Worm (Caenorhabditis elegans) whole organism, L1 larva: ENCODE measurements around the gene egl-5.
A peak's percentile ranks its signal among the peaks of the same experiment; 100 is the strongest.

Experiments
- aha-1 ChIP-seq: fragments of 150-350 bp; optimal IDR thresholded peaks from 2 replicates; lab custom pipeline; 2014; ENCODE audit warnings: missing biosample characterization, missing genetic modification characterization
- ama-1 ChIP-seq: fragments of 150-350 bp; optimal IDR thresholded peaks from 2 replicates; lab custom pipeline; 2014
- blmp-1 ChIP-seq: fragments of 150-350 bp; optimal IDR thresholded peaks from 2 replicates; lab custom pipeline; 2014; ENCODE audit warnings: missing biosample characterization, missing genetic modification characterization
- ceh-63 ChIP-seq: fragments of 200-800 bp; sonication (Bioruptor generic); optimal IDR thresholded peaks from 2 replicates; lab custom pipeline; 2018; ENCODE audit warnings: mild to moderate bottlenecking, missing genetic modification characterization, missing compliant biosample characterization
- ceh-82 ChIP-seq, 3 experiments: fragments of 150-350 bp in 1 of 3; sonication (generic microtip) in 2 of 3; optimal IDR thresholded peaks; 2 replicates each; lab custom pipeline; 2014 to 2017; ENCODE audit warnings: missing biosample characterization in 3 of 3, missing genetic modification characterization in 3 of 3
- ces-1 ChIP-seq: fragments of 150-350 bp; optimal IDR thresholded peaks from 2 replicates; lab custom pipeline; 2014; ENCODE audit warnings: missing biosample characterization, missing genetic modification reagents, missing genetic modification characterization
- dpl-1 ChIP-seq, 3 experiments: fragments of 150-350 bp in 2 of 3; sonication (generic microtip) in 1 of 3; optimal IDR thresholded peaks; 2 replicates each; lab custom pipeline; 2014 to 2017; ENCODE audit warnings: missing biosample characterization in 3 of 3, missing genetic modification characterization in 3 of 3, missing genetic modification reagents in 3 of 3
- dsc-1 ChIP-seq: sonication (generic microtip); optimal IDR thresholded peaks from 2 replicates; lab custom pipeline; 2016; ENCODE audit warnings: mild to moderate bottlenecking, missing genetic modification characterization, missing compliant biosample characterization
- efl-1 ChIP-seq, 4 experiments: fragments of 150-350 bp; optimal IDR thresholded peaks in 3 of 4; peaks in 1 of 4; 1 replicate in 1 of 4; 2 replicates in 3 of 4; lab custom pipeline; 2014; ENCODE audit warnings: missing biosample characterization in 2 of 4, missing genetic modification characterization in 2 of 4, missing genetic modification reagents in 2 of 4
- efl-3 ChIP-seq: fragments of 200-800 bp; sonication (Bioruptor generic); optimal IDR thresholded peaks from 2 replicates; lab custom pipeline; 2018; ENCODE audit warnings: mild to moderate bottlenecking, missing genetic modification characterization, missing compliant biosample characterization
- egl-27 ChIP-seq, 2 experiments: fragments of 150-350 bp in 1 of 2; sonication (generic microtip); optimal IDR thresholded peaks; 3 replicates each; lab custom pipeline; 2017 to 2018; ENCODE audit warnings: missing biosample characterization in 2 of 2, missing genetic modification characterization in 2 of 2, missing genetic modification reagents in 2 of 2
- elt-2 ChIP-seq: sonication (generic microtip); optimal IDR thresholded peaks from 2 replicates; lab custom pipeline; 2016; ENCODE audit warnings: missing genetic modification characterization, mild to moderate bottlenecking, inconsistent platforms, missing compliant biosample characterization, missing genetic modification reagents
- ets-5 ChIP-seq: fragments of 200-800 bp; sonication (Bioruptor generic); IDR thresholded peaks from 2 replicates; pipeline ENCODE4 v1.3.6; 2022; ENCODE audit warnings: missing genetic modification characterization, missing compliant biosample characterization
- fkh-8 ChIP-seq: sonication (generic microtip); optimal IDR thresholded peaks from 2 replicates; lab custom pipeline; 2016; ENCODE audit warnings: mild to moderate bottlenecking, missing genetic modification characterization, missing compliant biosample characterization
- hlh-4 ChIP-seq: sonication (generic microtip); optimal IDR thresholded peaks from 2 replicates; lab custom pipeline; 2016; ENCODE audit warnings: mild to moderate bottlenecking, missing genetic modification characterization, missing compliant biosample characterization
- irx-1 ChIP-seq: sonication (generic microtip); optimal IDR thresholded peaks from 2 replicates; lab custom pipeline; 2016; ENCODE audit warnings: missing genetic modification characterization, missing compliant biosample characterization
- isw-1 ChIP-seq: fragments of 200-800 bp; sonication (Bioruptor generic); IDR thresholded peaks from 2 replicates; pipeline ENCODE4 v1.3.6; 2022; ENCODE audit warnings: missing genetic modification characterization, missing compliant biosample characterization
- lin-13 ChIP-seq: fragments of 150-350 bp; optimal IDR thresholded peaks from 2 replicates; lab custom pipeline; 2014; ENCODE audit warnings: missing biosample characterization, missing genetic modification reagents, missing genetic modification characterization
- lin-14 ChIP-seq: fragments of 200-800 bp; sonication (Bioruptor generic); optimal IDR thresholded peaks from 2 replicates; lab custom pipeline; 2018; ENCODE audit warnings: mild to moderate bottlenecking, missing genetic modification characterization, moderate library complexity, missing compliant biosample characterization
- lir-3 ChIP-seq: sonication (generic microtip); optimal IDR thresholded peaks from 2 replicates; lab custom pipeline; 2016; ENCODE audit warnings: mild to moderate bottlenecking, missing genetic modification characterization, moderate library complexity, missing compliant biosample characterization; ENCODE audit not compliant: poor library complexity
- lsy-2 ChIP-seq, 2 experiments: fragments of 150-350 bp; optimal IDR thresholded peaks; 2 replicates each; lab custom pipeline; 2014; ENCODE audit warnings: missing biosample characterization in 2 of 2, missing genetic modification characterization in 2 of 2
- mab-9 ChIP-seq: fragments of 200-800 bp; sonication (Bioruptor generic); IDR thresholded peaks from 2 replicates; pipeline ENCODE4 v1.3.6; 2022; ENCODE audit warnings: missing genetic modification reagents, missing genetic modification characterization, missing compliant biosample characterization
- mdl-1 ChIP-seq, 2 experiments: fragments of 150-350 bp; optimal IDR thresholded peaks; 2 replicates each; lab custom pipeline; 2014 to 2017; ENCODE audit warnings: missing biosample characterization in 2 of 2, missing genetic modification characterization in 2 of 2, inconsistent platforms in 1 of 2
- mef-2 ChIP-seq: fragments of 150-350 bp; optimal IDR thresholded peaks from 2 replicates; lab custom pipeline; 2014; ENCODE audit warnings: missing biosample characterization, missing genetic modification characterization
- nhr-11 ChIP-seq: fragments of 150-350 bp; optimal IDR thresholded peaks from 2 replicates; lab custom pipeline; 2014; ENCODE audit warnings: missing biosample characterization, missing genetic modification characterization
- nhr-12 ChIP-seq: sonication (generic microtip); optimal IDR thresholded peaks from 2 replicates; lab custom pipeline; 2017; ENCODE audit warnings: missing biosample characterization, missing genetic modification characterization
- nhr-237 ChIP-seq: fragments of 150-350 bp; optimal IDR thresholded peaks from 2 replicates; lab custom pipeline; 2014; ENCODE audit warnings: missing biosample characterization, missing genetic modification characterization
- nhr-28 ChIP-seq: fragments of 150-350 bp; optimal IDR thresholded peaks from 2 replicates; lab custom pipeline; 2014; ENCODE audit warnings: missing biosample characterization, missing genetic modification characterization
- nhr-47 ChIP-seq: sonication (generic microtip); optimal IDR thresholded peaks from 2 replicates; lab custom pipeline; 2016; ENCODE audit warnings: mild to moderate bottlenecking, missing genetic modification characterization, moderate library complexity, missing compliant biosample characterization
- nhr-71 ChIP-seq: sonication (generic microtip); optimal IDR thresholded peaks from 2 replicates; lab custom pipeline; 2016; ENCODE audit warnings: mild to moderate bottlenecking, missing genetic modification characterization, moderate library complexity, missing compliant biosample characterization
- nhr-76 ChIP-seq: sonication (generic microtip); optimal IDR thresholded peaks from 2 replicates; lab custom pipeline; 2017; ENCODE audit warnings: missing biosample characterization, missing genetic modification characterization
- nhr-85 ChIP-seq: sonication (generic microtip); peaks from one replicate; lab custom pipeline; 2016; ENCODE audit warnings: missing genetic modification characterization, inconsistent platforms, missing compliant biosample characterization
- pax-3 ChIP-seq: fragments of 200-800 bp; sonication (Bioruptor generic); optimal IDR thresholded peaks from 2 replicates; lab custom pipeline; 2018; ENCODE audit warnings: mild to moderate bottlenecking, missing genetic modification characterization, moderate library complexity, missing compliant biosample characterization
- rnt-1 ChIP-seq: sonication (generic microtip); optimal IDR thresholded peaks from 2 replicates; lab custom pipeline; 2016; ENCODE audit warnings: mild to moderate bottlenecking, missing genetic modification characterization, moderate library complexity, missing compliant biosample characterization
- skn-1 ChIP-seq: fragments of 150-350 bp; optimal IDR thresholded peaks from 2 replicates; lab custom pipeline; 2014; ENCODE audit warnings: missing biosample characterization, missing genetic modification characterization
- sptf-1 ChIP-seq: fragments of 150-350 bp; optimal IDR thresholded peaks from 2 replicates; lab custom pipeline; 2014; ENCODE audit warnings: missing biosample characterization, missing genetic modification characterization
- tbx-2 ChIP-seq: sonication (generic microtip); optimal IDR thresholded peaks from 2 replicates; lab custom pipeline; 2016; ENCODE audit warnings: missing genetic modification characterization, missing compliant biosample characterization
- tlp-1 ChIP-seq: fragments of 150-350 bp; optimal IDR thresholded peaks from 2 replicates; lab custom pipeline; 2014; ENCODE audit warnings: missing biosample characterization, missing genetic modification characterization
- unc-130 ChIP-seq: fragments of 150-350 bp; optimal IDR thresholded peaks from 2 replicates; lab custom pipeline; 2017; ENCODE audit warnings: missing biosample characterization, missing genetic modification characterization, inconsistent platforms
- unc-98 ChIP-seq: fragments of 200-800 bp; sonication (Bioruptor generic); IDR thresholded peaks from 2 replicates; pipeline ENCODE4 v1.3.6; 2022; ENCODE audit warnings: missing genetic modification characterization, missing compliant biosample characterization
- xbp-1 ChIP-seq: sonication (generic microtip); optimal IDR thresholded peaks from 2 replicates; lab custom pipeline; 2016; ENCODE audit warnings: missing genetic modification characterization, missing compliant biosample characterization
- zip-4 ChIP-seq: fragments of 200-800 bp; sonication (Bioruptor generic); optimal IDR thresholded peaks from 2 replicates; lab custom pipeline; 2018; ENCODE audit warnings: mild to moderate bottlenecking, missing genetic modification characterization, moderate library complexity, missing compliant biosample characterization
- ztf-11 ChIP-seq, 2 experiments: sonication (generic microtip); optimal IDR thresholded peaks; 2 replicates each; lab custom pipeline; 2016 to 2017; ENCODE audit warnings: missing genetic modification characterization in 2 of 2, missing biosample characterization in 1 of 2, missing compliant biosample characterization in 1 of 2
- ztf-4 ChIP-seq: fragments of 150-350 bp; optimal IDR thresholded peaks from 2 replicates; lab custom pipeline; 2014; ENCODE audit warnings: missing biosample characterization, missing genetic modification characterization

Gene egl-5

ce11 chrIII:7779313-7779712 lies 34.9 kb upstream of the egl-5 start:
- TF ChIP-seq ces-1 (GFP tag; lab: Kevin White, UChicago): no peak
- peak in 1 of 2 experiments; percentile 58 for TF ChIP-seq lsy-2 (tag; optimal IDR thresholded peaks at IDR 0.05; lab: Kevin White, UChicago)
- no peak for TF ChIP-seq egl-27 (tag; optimal IDR thresholded peaks at IDR 0.05; lab: Kevin White, UChicago)

DNA sequence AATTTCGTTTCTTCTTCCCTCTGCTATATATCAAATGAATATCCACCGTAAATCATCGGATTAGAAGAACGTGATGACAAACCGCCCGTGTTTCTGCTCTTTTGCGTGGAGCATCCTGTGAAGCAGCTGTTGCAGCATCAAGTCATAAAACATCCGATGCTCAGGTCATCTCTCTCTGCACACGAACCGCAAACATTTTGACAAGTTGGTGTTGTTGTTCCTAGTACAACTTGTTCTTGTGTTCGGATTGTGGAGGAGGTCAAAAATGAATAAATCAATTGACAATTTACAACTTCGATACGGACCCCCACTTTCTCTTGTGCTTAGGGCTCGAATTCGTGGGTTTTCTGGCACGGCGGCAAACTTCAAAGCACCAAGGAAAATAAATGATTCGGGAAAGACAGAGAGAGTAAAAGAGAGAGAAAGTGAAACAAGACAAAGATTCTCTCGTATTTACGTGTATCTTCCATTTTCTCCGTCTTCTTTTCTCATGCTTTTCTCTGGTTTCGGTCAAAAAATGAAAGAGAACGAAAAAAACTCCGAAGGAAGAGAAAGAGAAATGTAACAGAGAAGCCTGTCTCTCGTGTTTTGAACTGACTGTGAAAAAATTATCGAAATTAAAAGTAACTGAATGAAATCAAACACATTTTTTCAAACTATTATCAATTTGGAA lies 33.5 kb upstream of the egl-5 start:
- TF ChIP-seq dpl-1 (GFP tag; optimal IDR thresholded peaks at IDR 0.05; lab: Kevin White, UChicago) (no peak), unc-130 (peak; percentile 10), ceh-82 (tag; optimal IDR thresholded peaks at IDR 0.05; lab: Kevin White, UChicago) (no peak), dsc-1 (tag; lab: Kevin White, UChicago) (peak; percentile 13), ces-1 (GFP tag; lab: Kevin White, UChicago) (no peak), xbp-1 (tag; lab: Kevin White, UChicago) (no peak), tlp-1 (no peak), efl-1 (optimal IDR thresholded peaks at IDR 0.05; lab: Kevin White, UChicago) (no peak), efl-1 (GFP tag; optimal IDR thresholded peaks at IDR 0.05 in 1 of 2; lab: Kevin White, UChicago) (no peak), ama-1 (lab: Kevin White, UChicago) (no peak), blmp-1 (tag; lab: Kevin White, UChicago) (peak; percentile 57), lsy-2 (tag; optimal IDR thresholded peaks at IDR 0.05; lab: Kevin White, UChicago) (peak in 1 of 2 experiments; percentile 9), rnt-1 (tag; lab: Kevin White, UChicago) (peak; percentile 80), unc-98 (GFP tag; lab: Robert Waterston, UW) (no peak), lin-14 (GFP tag; lab: Kevin White, UChicago) (peak; percentile 39), aha-1 (no peak), elt-2 (no peak), tbx-2 (tag; lab: Kevin White, UChicago) (peak; percentile 12), nhr-11 (no peak), nhr-71 (tag; lab: Kevin White, UChicago) (peak; percentile 51), efl-3 (GFP tag; lab: Kevin White, UChicago) (no peak), nhr-85 (peak; percentile 67)

- no peak for TF ChIP-seq skn-1 (tag; lab: Kevin White, UChicago)
- TF ChIP-seq mef-2 (tag; lab: Kevin White, UChicago): no peak
- no peak for TF ChIP-seq aha-1
- no peak for TF ChIP-seq pax-3 (tag; lab: Kevin White, UChicago)
- no peak for TF ChIP-seq ceh-63 (GFP tag; lab: Kevin White, UChicago)
- TF ChIP-seq nhr-76 (tag; lab: Kevin White, UChicago): no peak
- no peak for TF ChIP-seq nhr-47 (tag; lab: Kevin White, UChicago)
- no peak for TF ChIP-seq unc-130
- TF ChIP-seq mdl-1 (tag; optimal IDR thresholded peaks at IDR 0.05; lab: Kevin White, UChicago): no peak
- TF ChIP-seq nhr-237 (tag; lab: Kevin White, UChicago): no peak
Observed at ce11 chrIII:7783354-7783753, 30.8 kb upstream of the egl-5 start, which contains the start of gene mab-5. Gene mab-5, minus strand, starts transcription at chrIII:7783454.

- TF ChIP-seq tlp-1: no peak
- TF ChIP-seq blmp-1 (tag; lab: Kevin White, UChicago): peak; percentile 2
- no peak for TF ChIP-seq dpl-1 (GFP tag; optimal IDR thresholded peaks at IDR 0.05; lab: Kevin White, UChicago)
- no peak for TF ChIP-seq efl-1 (optimal IDR thresholded peaks at IDR 0.05; lab: Kevin White, UChicago)
- TF ChIP-seq efl-1 (GFP tag; optimal IDR thresholded peaks at IDR 0.05 in 1 of 2; lab: Kevin White, UChicago): no peak
- TF ChIP-seq unc-98 (GFP tag; lab: Robert Waterston, UW): no peak
- TF ChIP-seq unc-130: no peak
- TF ChIP-seq lin-13 (GFP tag; lab: Kevin White, UChicago): no peak
- TF ChIP-seq sptf-1 (tag; lab: Kevin White, UChicago): no peak
- no peak for TF ChIP-seq nhr-76 (tag; lab: Kevin White, UChicago)
- TF ChIP-seq fkh-8 (tag; lab: Kevin White, UChicago): no peak
- TF ChIP-seq skn-1 (tag; lab: Kevin White, UChicago): no peak
- TF ChIP-seq hlh-4: no peak
- no peak for TF ChIP-seq ztf-4 (tag; lab: Kevin White, UChicago)
- no peak for TF ChIP-seq isw-1 (GFP tag; lab: Robert Waterston, UW)
- TF ChIP-seq ztf-11 (tag; optimal IDR thresholded peaks at IDR 0.05; lab: Kevin White, UChicago): peak in 1 of 2 experiments; percentile 54
- peak; percentile 29 for TF ChIP-seq tbx-2 (tag; lab: Kevin White, UChicago)
- no peak for TF ChIP-seq nhr-28
- TF ChIP-seq nhr-11: no peak
- TF ChIP-seq nhr-237 (tag; lab: Kevin White, UChicago): no peak
- no peak for TF ChIP-seq ceh-82 (tag; optimal IDR thresholded peaks at IDR 0.05; lab: Kevin White, UChicago)
- TF ChIP-seq nhr-12: no peak
- TF ChIP-seq ets-5 (GFP tag; lab: Robert Waterston, UW): no peak
- no peak for TF ChIP-seq zip-4 (GFP tag; lab: Kevin White, UChicago)
- no peak for TF ChIP-seq ces-1 (GFP tag; lab: Kevin White, UChicago)
- TF ChIP-seq lir-3 (tag; lab: Kevin White, UChicago): no peak
- TF ChIP-seq irx-1 (tag; lab: Kevin White, UChicago): peak; percentile 24
- TF ChIP-seq mab-9 (GFP tag; lab: Robert Waterston, UW): no peak
Observed at ce11 chrIII:7784201-7784600, 30.0 kb upstream of the egl-5 start.
